Fruit fly (Drosophila melanogaster): ENCODE data around the gene Cph.

Gene Cph

dm6 chrX:7241985-7242627 is 104.6 kb downstream of the Cph start (continued):
- TF ChIP-seq pan (optimal IDR thresholded peaks at IDR 0.05) (no peak), pan (GFP tag; optimal IDR thresholded peaks at IDR 0.05 in 1 of 2, IDR thresholded peaks at IDR 0.05 in 1 of 2) (peak in 1 of 2 experiments; percentile 81), Sox100B (GFP tag; optimal IDR thresholded peaks at IDR 0.05) (peak; percentile 63), CG10543 (GFP tag; optimal IDR thresholded peaks at IDR 0.05) (peak; percentile 84), CG4854 (GFP tag; optimal IDR thresholded peaks at IDR 0.05) (peak; percentile 53), lab (GFP tag; optimal IDR thresholded peaks at IDR 0.05) (peak; percentile 85), CG18262 (tag; optimal IDR thresholded peaks at IDR 0.05) (peak; percentile 67), CG9876 (GFP tag; optimal IDR thresholded peaks at IDR 0.05) (peak; percentile 91), CG5245 (GFP tag; optimal IDR thresholded peaks at IDR 0.05) (peak; percentile 72), p53 (GFP tag; optimal IDR thresholded peaks at IDR 0.05) (peak; percentile 72), Ada2b (GFP tag; IDR thresholded peaks at IDR 0.05) (peak; percentile 60; the same call in 1 of the 2 replicates), otp (GFP tag; IDR thresholded peaks at IDR 0.05) (peak; percentile 83; the same call in 2 of the 3 replicates), NC2α (GFP tag; optimal IDR thresholded peaks at IDR 0.05) (peak; percentile 46), CG8944 (GFP tag; optimal IDR thresholded peaks at IDR 0.05) (peak; percentile 71), sens-2 (GFP tag; IDR thresholded peaks at IDR 0.05) (peak; percentile 89), Nf-YB (GFP tag; optimal IDR thresholded peaks at IDR 0.05) (peak; percentile 91), D19A (tag; optimal IDR thresholded peaks at IDR 0.05) (peak; percentile 47), dan (GFP tag; IDR thresholded peaks at IDR 0.05) (no peak), CG2120 (GFP tag; optimal IDR thresholded peaks at IDR 0.05) (peak; percentile 26), pho (GFP tag; optimal IDR thresholded peaks at IDR 0.05) (peak; percentile 31), pnt (GFP tag; optimal IDR thresholded peaks at IDR 0.05) (peak; percentile 49), nmo (GFP tag; optimal IDR thresholded peaks at IDR 0.05) (peak; percentile 74), CG30020 (tag; optimal IDR thresholded peaks at IDR 0.05) (no peak), Sry-δ (GFP tag; optimal IDR thresholded peaks at IDR 0.05) (peak; percentile 28), ham (GFP tag; IDR thresholded peaks at IDR 0.05) (peak; percentile 52; the same call in 1 of the 2 replicates), Ets65A (GFP tag) (peak; percentile 99), vvl (GFP tag; IDR thresholded peaks at IDR 0.05) (peak; percentile 90), CG15269 (tag; optimal IDR thresholded peaks at IDR 0.05) (peak; percentile 73), CG32532 (GFP tag; IDR thresholded peaks at IDR 0.05) (peak; percentile 85), CHES-1-like (GFP tag; optimal IDR thresholded peaks at IDR 0.05) (peak; percentile 62), tgo (GFP tag; IDR thresholded peaks at IDR 0.05) (peak; percentile 73), sqz (GFP tag; optimal IDR thresholded peaks at IDR 0.05) (peak; percentile 75), zen2 (GFP tag; IDR thresholded peaks at IDR 0.05; ENCODE audit: partially characterized antibody) (no peak), CG1603 (tag; optimal IDR thresholded peaks at IDR 0.05) (peak; percentile 73), yki (optimal IDR thresholded peaks at IDR 0.05) (peak; percentile 3), jumu (GFP tag; optimal IDR thresholded peaks at IDR 0.05) (peak; percentile 52), hkb (optimal IDR thresholded peaks at IDR 0.05) (no peak), hkb (GFP tag; IDR thresholded peaks at IDR 0.05) (peak; percentile 73), dpn (GFP tag; optimal IDR thresholded peaks at IDR 0.05) (peak; percentile 67 to 83), Stat92E (GFP tag; optimal IDR thresholded peaks at IDR 0.05) (peak in 1 of 3 experiments; percentile 10), mam (GFP tag; optimal IDR thresholded peaks at IDR 0.05) (peak; percentile 64), fd96Cb (tag; optimal IDR thresholded peaks at IDR 0.05) (peak; percentile 57), jing (GFP tag; optimal IDR thresholded peaks at IDR 0.05) (peak; percentile 76), psq (GFP tag; optimal IDR thresholded peaks at IDR 0.05) (peak; percentile 59), emc (GFP tag; optimal IDR thresholded peaks at IDR 0.05) (peak; percentile 77), CG8359 (GFP tag; optimal IDR thresholded peaks at IDR 0.05; ENCODE audit: borderline replicate concordance) (peak; percentile 63), CG4730 (GFP tag; IDR thresholded peaks at IDR 0.05) (peak; percentile 41; the same call in 1 of the 2 replicates), CG31441 (GFP tag; IDR thresholded peaks at IDR 0.05) (peak; percentile 81), CG6791 (GFP tag; IDR thresholded peaks at IDR 0.05; ENCODE audit: partially characterized antibody) (no peak), CG8388 (GFP tag; optimal IDR thresholded peaks at IDR 0.05) (peak; percentile 76), Taf1 (GFP tag; IDR thresholded peaks at IDR 0.05) (no peak)
